Worm (Caenorhabditis elegans): ENCODE measurements around the gene aakb-1.
A peak's percentile ranks its signal among the peaks of the same experiment; 100 is the strongest.

The aakb-1 gene

ce11 chrX:13716313-13716712 is 39.3 kb upstream of the aakb-1 start:
- TF ChIP-seq rbr-2 (tag; optimal IDR thresholded peaks at IDR 0.05) (no peak), daf-19 (GFP tag; conservative IDR thresholded peaks at IDR 0.05) (0 out of 2 replicates have a peak, but pooled peaks have one; percentile 47), nhr-10 (tag; optimal IDR thresholded peaks at IDR 0.05) (no peak), madf-5 (GFP tag; IDR thresholded peaks at IDR 0.05) (0 out of 4 replicates have a peak, but pooled peaks of 1 of the 2 experiments have one; percentile 47), saeg-2 (GFP tag; IDR thresholded peaks at IDR 0.05) (0 out of 2 replicates have a peak, but pooled peaks have one; percentile 48), nhr-41 (GFP tag; IDR thresholded peaks at IDR 0.05) (0 out of 2 replicates have a peak, but pooled peaks have one; percentile 65), cey-2 (tag; optimal IDR thresholded peaks at IDR 0.05; ENCODE audit: borderline replicate concordance, insufficient read depth) (no peak), jun-1 (tag; optimal IDR thresholded peaks at IDR 0.05) (no peak), dmd-8 (GFP tag; IDR thresholded peaks at IDR 0.05) (no peak; the same call in none of the 2 replicates), mdl-1 (tag; optimal IDR thresholded peaks at IDR 0.05) (no peak), unc-39 (tag; optimal IDR thresholded peaks at IDR 0.05) (no peak), lin-1 (GFP tag; IDR thresholded peaks at IDR 0.05) (0 out of 2 replicates have a peak, but pooled peaks have one; percentile 19), zfp-2 (tag; optimal IDR thresholded peaks at IDR 0.05) (no peak), hif-1 (tag; optimal IDR thresholded peaks at IDR 0.05) (no peak), nhr-42 (GFP tag; IDR thresholded peaks at IDR 0.05) (0 out of 2 replicates have a peak, but pooled peaks have one; percentile 40), sdz-12 (GFP tag; optimal IDR thresholded peaks at IDR 0.05) (no peak), nhr-28 (tag; optimal IDR thresholded peaks at IDR 0.05) (peak; percentile 7), lin-13 (GFP tag; optimal IDR thresholded peaks at IDR 0.05) (no peak), lin-15B (tag; optimal IDR thresholded peaks at IDR 0.05) (no peak), zip-2 (tag; optimal IDR thresholded peaks at IDR 0.05) (no peak), spr-1 (tag; optimal IDR thresholded peaks at IDR 0.05) (no peak), hmg-1.1 (GFP tag; IDR thresholded peaks at IDR 0.05) (peak; percentile 50; the same call in 1 of the 2 replicates), fkh-10 (GFP tag; optimal IDR thresholded peaks at IDR 0.05) (no peak), nhr-111 (GFP tag; optimal IDR thresholded peaks at IDR 0.05) (no peak), F44E2.7 (GFP tag; IDR thresholded peaks at IDR 0.05) (no peak), T26A8.4 (GFP tag; IDR thresholded peaks at IDR 0.05) (no peak), ces-1 (GFP tag; optimal IDR thresholded peaks at IDR 0.05) (no peak), aly-2 (tag; optimal IDR thresholded peaks at IDR 0.05) (no peak), mep-1 (tag; optimal IDR thresholded peaks at IDR 0.05) (no peak), dmd-6 (GFP tag; IDR thresholded peaks at IDR 0.05) (peak; percentile 44; the same call in 1 of the 2 replicates), ceh-28 (tag; optimal IDR thresholded peaks at IDR 0.05) (no peak), duxl-1 (tag; optimal IDR thresholded peaks at IDR 0.05; ENCODE audit: poor library complexity) (peak; percentile 3), php-3 (GFP tag; IDR thresholded peaks at IDR 0.05) (no peak), D1046.2 (GFP tag; IDR thresholded peaks at IDR 0.05) (0 out of 2 replicates have a peak, but pooled peaks have one; percentile 29), daf-12 (tag; optimal IDR thresholded peaks at IDR 0.05) (no peak), ceh-32 (tag; optimal IDR thresholded peaks at IDR 0.05; ENCODE audit: poor library complexity) (no peak), ztf-11 (tag; optimal IDR thresholded peaks at IDR 0.05) (no peak), lim-7 (GFP tag; IDR thresholded peaks at IDR 0.05) (0 out of 2 replicates have a peak, but pooled peaks have one; percentile 40), vab-7 (GFP tag; IDR thresholded peaks at IDR 0.05) (peak; percentile 57; the same call in 1 of the 2 replicates), lir-3 (tag; optimal IDR thresholded peaks at IDR 0.05) (no peak), ctbp-1 (GFP tag; IDR thresholded peaks at IDR 0.05) (0 out of 2 replicates have a peak, but pooled peaks have one; percentile 10), zfp-3 (GFP tag; conservative IDR thresholded peaks at IDR 0.05) (0 out of 2 replicates have a peak, but pooled peaks have one; percentile 70), pha-4 (GFP tag; IDR thresholded peaks at IDR 0.05) (peak; percentile 73; the same call in 1 of the 2 replicates), pha-4 (tag; optimal IDR thresholded peaks at IDR 0.05) (no peak), Y75B8A.6 (GFP tag; IDR thresholded peaks at IDR 0.05) (0 out of 2 replicates have a peak, but pooled peaks have one; percentile 23), set-16 (GFP tag; IDR thresholded peaks at IDR 0.05) (no peak), dve-1 (tag; optimal IDR thresholded peaks at IDR 0.05; ENCODE audit: insufficient read depth) (peak; percentile 31), nhr-76 (tag; optimal IDR thresholded peaks at IDR 0.05) (no peak), lin-38 (GFP tag; IDR thresholded peaks at IDR 0.05) (peak; percentile 53), madf-9 (GFP tag; conservative IDR thresholded peaks at IDR 0.05) (peak; percentile 46; the same call in 1 of the 2 replicates)
